Worm (Caenorhabditis elegans) whole organism, midembryonic: ENCODE measurements around the gene tsp-6.
A peak's percentile ranks its signal among the peaks of the same experiment; 100 is the strongest.

Experiments
- T22C8.4 ChIP-seq: fragments of 200-800 bp; sonication (Bioruptor generic); IDR thresholded peaks from 2 replicates; pipeline ENCODE4 v1.3.6; 2022; ENCODE audit warnings: missing genetic modification characterization, missing compliant biosample characterization
- cog-1 ChIP-seq: sonication (generic microtip); optimal IDR thresholded peaks from 2 replicates; lab custom pipeline; 2016; ENCODE audit warnings: missing genetic modification characterization, missing compliant biosample characterization
- flt-1 ChIP-seq: fragments of 200-800 bp; sonication (Bioruptor generic); IDR thresholded peaks from 2 replicates; pipeline ENCODE4 v1.3.6; 2022; ENCODE audit warnings: missing genetic modification characterization, missing compliant biosample characterization
- med-1 ChIP-seq: sonication (generic microtip); optimal IDR thresholded peaks from 2 replicates; lab custom pipeline; 2017; ENCODE audit warnings: missing genetic modification characterization, mild to moderate bottlenecking, missing compliant biosample characterization, antibody characterized with exemption, missing genetic modification reagents; ENCODE audit not compliant: insufficient read depth
- ref-1 ChIP-seq: fragments of 200-800 bp; sonication (Bioruptor generic); conservative IDR thresholded peaks from 2 replicates; pipeline ENCODE4 v1.3.6; 2022; ENCODE audit warnings: missing genetic modification reagents, missing genetic modification characterization, missing compliant biosample characterization
- ztf-29 ChIP-seq: fragments of 200-800 bp; sonication (Bioruptor generic); IDR thresholded peaks from 2 replicates; pipeline ENCODE4 v1.3.6; 2022; ENCODE audit warnings: missing genetic modification reagents, missing genetic modification characterization, missing compliant biosample characterization

- TF ChIP-seq T22C8.4 (0 out of 2 replicates have a peak, but pooled peaks have one; percentile 29), cog-1 (tag; lab: Kevin White, UChicago) (peak; percentile 72), ref-1 (GFP tag; lab: Robert Waterston, UW) (no peak), flt-1 (GFP tag; lab: Robert Waterston, UW) (peak; percentile 66), med-1 (peak; percentile 47), ztf-29 (GFP tag; lab: Robert Waterston, UW) (0 out of 2 replicates have a peak, but pooled peaks have one; percentile 20)
Measured at ce11 chrX:2809611-2810010, 10.6 kb upstream of the tsp-6 start, which contains the start of gene C14A11.9.
